Fruit fly (Drosophila melanogaster) ovary, adult (tissue): ENCODE measurements around the gene Tim17a1.

Experiments
- CG17801 ChIP-seq: fragments of 200-800 bp; optimal IDR thresholded peaks from 2 replicates; lab custom pipeline; 2019; ENCODE audit warnings: missing biosample characterization, mild to moderate bottlenecking, missing genetic modification characterization, moderate library complexity; ENCODE audit not compliant: partially characterized antibody

Tim17a1 gene

DNA sequence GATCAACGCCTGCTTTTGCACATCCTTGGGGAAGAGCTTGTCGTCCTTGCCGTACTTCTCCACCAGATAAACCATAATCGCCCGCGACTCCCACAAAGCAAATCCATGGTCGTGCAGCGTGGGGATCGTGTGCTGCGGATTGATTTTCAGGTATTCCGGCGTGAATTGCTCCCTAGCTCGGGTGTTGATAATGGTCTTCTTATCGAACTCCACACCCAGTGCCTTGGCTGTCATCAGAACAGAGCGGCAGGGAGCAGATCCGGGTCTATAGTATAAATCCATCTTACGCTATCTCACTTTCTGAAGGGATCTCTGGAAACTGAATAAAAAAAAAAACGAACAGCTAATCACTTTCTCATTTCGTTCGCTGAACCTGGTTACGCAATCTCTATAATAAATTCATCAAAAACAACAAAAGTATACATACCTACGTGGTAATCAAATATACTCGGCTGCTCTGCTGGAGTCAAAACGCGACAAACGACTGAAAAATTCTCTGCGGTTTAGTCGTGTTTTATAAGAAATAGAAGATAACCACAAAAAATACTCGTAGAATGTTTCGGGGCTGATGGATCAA, 872 bp upstream of the Tim17a1 start, which contains the start of gene GstD10:
GstD10 (minus strand) TSS at position 472 of the 577 bp plus-strand sequence.
- no peak for TF ChIP-seq CG17801 (GFP tag; lab: Kevin White, UChicago)

DNA sequence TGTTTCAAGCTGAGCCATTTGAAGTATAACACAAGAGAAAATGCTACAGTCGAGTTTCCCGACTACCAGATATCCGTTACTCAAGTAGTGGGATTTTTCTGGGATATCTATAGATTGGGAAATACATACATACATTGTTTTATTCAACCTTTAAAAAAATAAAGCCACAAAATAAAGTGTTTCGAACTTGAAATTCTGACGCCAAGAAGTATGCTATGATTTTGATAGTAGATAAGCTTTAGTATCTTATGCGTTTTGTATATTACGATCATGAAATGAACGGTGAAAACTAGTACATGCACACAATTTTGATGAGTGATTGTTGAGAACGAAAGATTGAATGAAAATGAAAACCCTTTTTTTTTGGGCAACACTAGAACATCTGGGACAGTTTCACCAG, 936 bp downstream of the Tim17a1 start:
- TF ChIP-seq CG17801 (GFP tag; lab: Kevin White, UChicago) = no peak

DNA sequence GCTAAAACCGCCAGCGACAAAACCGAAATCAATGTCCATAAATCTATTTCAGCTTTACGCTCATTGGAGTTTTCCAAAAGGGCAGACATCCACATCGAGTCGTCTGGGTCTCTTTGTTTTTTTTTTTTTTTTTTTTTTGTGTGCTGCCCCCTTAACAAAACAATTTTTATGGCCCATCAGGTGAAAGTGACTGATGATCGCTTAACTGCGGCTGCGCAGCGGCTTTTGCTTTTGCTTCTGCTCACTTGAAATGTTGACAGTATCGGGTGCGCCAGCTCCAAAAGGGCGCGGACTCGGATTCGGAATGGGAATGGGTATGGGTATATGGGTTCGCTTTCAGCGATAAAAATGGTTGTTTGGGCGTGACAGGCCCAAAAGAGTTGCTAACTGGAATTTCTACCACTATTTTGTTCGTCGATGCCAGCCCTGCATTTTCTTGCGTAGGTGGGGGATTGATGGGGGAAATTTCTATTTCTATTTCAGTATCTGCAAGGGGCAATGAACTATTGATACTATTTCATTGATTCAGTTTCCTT, 2.5 kb downstream of the Tim17a1 start:
- TF ChIP-seq CG17801 (GFP tag; lab: Kevin White, UChicago) = no peak

DNA sequence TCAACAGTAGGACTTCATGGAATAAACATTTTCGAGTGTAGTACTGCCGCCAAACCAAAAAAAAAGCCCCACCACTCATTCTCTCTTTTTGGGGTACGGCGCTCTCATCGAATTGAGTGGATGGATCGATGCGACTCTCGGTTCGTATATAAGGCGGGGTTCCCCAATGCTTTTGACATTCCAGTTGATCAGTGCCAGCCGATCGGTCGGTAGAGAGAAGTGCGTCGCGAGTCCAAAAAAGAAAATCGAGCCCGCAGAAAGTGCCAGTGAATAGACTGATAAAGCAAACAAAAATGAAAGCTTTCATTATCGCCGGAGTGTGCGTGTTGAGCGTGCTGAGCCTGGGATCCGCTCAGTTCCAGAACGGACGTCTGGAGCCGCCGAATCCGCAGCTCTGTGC, 4.6 kb downstream of the Tim17a1 start, which contains the start of gene CG4115:
CG4115 (plus strand) TSS at position 172 of the 400 bp plus-strand sequence.
- no peak for TF ChIP-seq CG17801 (GFP tag; lab: Kevin White, UChicago)

DNA sequence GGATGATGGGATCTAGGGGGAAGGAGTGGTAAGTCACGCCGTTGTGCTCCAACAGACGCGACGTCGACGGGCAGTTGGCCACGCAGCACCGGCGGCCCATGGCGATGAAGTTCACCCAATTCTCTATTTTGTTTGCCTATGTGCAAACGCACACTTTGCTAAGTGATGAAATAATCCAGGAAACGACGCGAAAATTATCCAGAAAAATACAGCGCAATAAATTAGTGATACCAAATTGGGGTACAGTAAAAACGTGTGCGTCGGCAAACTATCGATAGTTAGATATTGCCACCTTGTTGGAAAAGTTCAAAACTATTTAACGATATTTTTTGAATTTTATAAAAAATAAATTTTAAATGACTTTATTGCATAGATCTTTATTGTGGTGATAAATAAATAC, 8.4 kb downstream of the Tim17a1 start, which contains the start of gene MBD-R2:
MBD-R2 (minus strand) TSS at position 222 of the 400 bp plus-strand sequence.
- TF ChIP-seq CG17801 (GFP tag; lab: Kevin White, UChicago) = no peak

DNA sequence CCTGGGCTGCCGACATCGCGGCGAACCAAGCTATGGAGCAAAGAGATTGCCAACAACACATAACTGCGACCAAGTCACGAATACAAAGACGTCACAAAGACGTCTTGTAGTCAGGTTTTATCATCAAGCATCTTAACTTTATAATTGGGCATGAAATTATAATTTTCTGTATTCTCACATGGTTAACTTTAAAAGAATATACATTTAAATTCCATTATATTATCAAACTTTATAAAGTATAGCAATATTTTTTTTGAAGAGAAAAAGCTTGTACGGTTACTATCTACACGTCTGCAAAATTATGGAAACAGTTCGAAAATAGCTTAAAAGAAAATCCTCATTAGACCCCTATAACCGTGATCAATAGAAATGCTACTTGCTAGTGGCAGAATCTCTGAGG, 12.5 kb downstream of the Tim17a1 start, which contains the start of gene CG10041:
CG10041 (minus strand) TSS at position 101 of the 400 bp plus-strand sequence.
- no peak for TF ChIP-seq CG17801 (GFP tag; lab: Kevin White, UChicago)

DNA sequence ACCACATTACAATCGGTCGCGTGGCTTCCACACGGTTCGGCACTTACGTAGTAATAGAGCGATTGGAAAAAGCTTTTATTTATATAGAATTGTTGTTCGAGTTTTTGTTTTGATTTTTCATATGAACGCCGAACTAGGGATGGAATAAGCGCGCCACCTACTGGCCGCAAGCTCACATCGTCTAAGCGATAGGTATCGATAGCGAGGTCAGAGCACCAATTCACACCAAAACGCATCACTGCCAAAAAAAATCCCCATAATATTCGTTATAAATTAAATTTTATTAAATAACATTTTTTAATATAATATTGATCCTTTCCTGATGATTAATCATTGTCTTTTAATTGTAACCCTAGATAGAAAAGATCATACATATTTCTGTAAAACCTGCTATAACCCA, 14.0 kb downstream of the Tim17a1 start, which contains the start of gene CG10038:
CG10038 (minus strand) TSS at position 148 of the 400 bp plus-strand sequence.
- TF ChIP-seq CG17801 (GFP tag; lab: Kevin White, UChicago) = no peak

DNA sequence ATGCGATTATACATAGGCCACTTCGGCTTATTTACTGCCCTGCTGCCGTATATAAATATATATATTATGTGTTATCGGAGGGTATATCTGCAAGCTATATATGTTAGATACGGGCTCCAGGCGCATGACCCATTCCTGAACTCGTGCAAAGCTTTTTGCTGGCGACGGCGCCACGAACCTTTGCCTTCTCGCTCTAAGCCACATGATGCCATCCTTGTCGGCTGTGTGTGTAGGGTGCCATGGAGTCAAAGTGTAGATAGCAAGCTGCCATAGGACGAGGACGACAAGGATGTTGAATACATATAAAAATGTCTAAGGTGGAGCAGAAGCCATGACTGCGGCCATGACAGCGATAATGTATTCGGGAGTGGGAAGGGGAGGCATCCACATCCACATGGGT, 16.8 kb downstream of the Tim17a1 start:
- TF ChIP-seq CG17801 (GFP tag; lab: Kevin White, UChicago) = no peak

DNA sequence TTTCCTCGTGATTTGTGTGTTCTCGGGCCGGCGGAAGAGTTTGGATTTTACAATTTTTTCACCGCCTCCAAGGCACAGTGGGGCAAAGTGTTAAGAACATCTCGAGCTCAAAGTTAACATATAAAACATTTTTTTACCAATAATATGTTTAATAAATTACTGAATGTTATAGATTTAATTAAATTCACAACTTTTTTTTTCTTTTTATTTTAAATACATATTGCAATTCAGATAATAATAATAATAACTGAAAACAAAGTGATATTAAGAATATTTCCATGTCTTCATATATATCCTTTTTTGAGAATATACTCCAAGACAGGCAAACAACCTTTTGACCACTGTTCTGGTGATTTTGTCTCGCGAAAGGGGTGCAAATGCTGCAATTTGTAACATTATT, 18.5 kb downstream of the Tim17a1 start:
- TF ChIP-seq CG17801 (GFP tag; lab: Kevin White, UChicago) = no peak

DNA sequence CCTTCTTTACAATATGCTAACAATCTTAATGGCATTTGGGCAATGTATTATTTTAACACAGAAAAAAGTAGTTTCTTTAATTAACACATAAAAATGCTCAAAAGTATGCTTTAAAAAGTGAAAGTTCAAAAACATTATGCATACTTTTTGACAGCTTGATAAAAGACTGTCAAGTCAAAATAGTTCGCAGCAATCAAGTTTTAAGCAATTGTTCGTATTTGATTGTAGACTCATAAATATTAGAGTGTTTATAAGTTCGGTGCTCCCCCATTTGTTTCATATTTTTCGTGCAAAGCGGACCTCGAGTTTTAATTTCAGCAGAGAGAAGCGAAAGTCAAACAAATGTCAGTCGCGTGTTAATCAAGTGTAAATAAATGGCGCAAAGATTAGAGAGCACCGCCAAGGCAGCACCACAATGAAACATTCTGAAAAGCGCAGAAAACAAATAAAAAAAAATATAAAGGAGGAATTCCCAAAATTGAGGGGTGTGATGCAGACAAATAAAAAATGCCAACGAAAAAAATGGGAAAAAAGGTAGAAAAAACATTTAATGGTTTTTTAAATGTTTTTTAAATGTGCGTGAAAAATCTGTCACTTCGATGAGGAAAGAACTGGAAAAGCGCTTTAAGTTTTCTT, 19.4 kb downstream of the Tim17a1 start:
- no peak for TF ChIP-seq CG17801 (GFP tag; lab: Kevin White, UChicago)

DNA sequence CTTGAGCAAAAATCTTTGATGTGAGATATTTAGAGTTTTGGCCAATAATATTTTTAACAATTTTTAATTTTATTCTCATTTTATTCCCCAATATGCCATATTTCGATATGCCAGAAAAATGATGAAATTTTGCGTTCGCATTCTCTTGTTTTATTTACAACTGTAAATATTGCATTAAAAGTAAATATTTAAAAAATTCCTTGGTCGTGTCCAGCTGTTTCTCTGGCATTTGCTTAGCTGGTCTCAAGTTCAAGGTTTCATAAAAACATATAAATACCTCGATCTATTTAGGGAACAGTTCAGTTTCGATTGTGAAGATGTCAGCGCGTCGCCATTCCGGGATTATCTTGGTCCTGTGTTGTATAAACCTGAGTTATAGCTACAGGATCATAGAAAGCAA, 23.1 kb downstream of the Tim17a1 start, which contains the start of gene Sgsf:
Sgsf (plus strand) TSS at position 301 of the 400 bp plus-strand sequence.
- TF ChIP-seq CG17801 (GFP tag; lab: Kevin White, UChicago) = no peak

DNA sequence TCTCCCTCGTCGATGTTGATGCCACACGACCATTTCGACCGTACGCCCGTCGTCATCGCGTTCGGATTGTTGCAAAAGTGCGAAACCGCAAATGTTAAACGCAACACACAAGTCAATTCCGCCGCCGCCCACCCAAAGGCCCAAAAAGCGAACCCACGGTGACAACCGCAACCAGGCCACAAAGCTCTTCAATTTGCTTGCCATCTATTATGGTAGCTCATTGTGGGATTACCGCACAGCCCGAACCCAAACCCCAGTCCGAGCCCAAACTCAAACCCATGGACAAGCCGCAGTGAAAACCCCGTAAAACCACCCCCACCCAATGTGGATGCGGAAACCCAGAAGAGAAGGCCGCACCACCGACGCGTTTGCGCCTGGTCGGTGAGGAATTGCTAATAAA, 34.7 kb downstream of the Tim17a1 start:
- TF ChIP-seq CG17801 (GFP tag; lab: Kevin White, UChicago) = no peak

DNA sequence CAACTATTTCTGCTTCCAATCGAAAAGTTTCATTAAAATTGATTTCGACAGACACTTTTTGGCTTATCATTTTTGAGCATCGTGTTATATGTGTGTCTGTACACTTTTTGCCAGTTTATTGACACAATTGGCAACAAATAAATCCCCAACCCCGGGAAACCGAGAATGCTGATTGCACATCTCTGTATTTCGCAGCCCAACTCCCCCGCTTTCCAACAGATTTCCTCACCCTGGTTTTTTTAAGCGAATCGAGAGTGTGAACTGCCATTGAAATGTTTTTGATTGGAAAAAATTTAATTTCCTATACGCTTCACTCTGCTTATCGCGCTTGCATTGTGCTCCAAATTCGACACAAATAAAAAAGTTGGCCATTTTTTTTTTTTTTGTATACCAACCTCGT, 37.6 kb downstream of the Tim17a1 start:
- TF ChIP-seq CG17801 (GFP tag; lab: Kevin White, UChicago) = no peak

DNA sequence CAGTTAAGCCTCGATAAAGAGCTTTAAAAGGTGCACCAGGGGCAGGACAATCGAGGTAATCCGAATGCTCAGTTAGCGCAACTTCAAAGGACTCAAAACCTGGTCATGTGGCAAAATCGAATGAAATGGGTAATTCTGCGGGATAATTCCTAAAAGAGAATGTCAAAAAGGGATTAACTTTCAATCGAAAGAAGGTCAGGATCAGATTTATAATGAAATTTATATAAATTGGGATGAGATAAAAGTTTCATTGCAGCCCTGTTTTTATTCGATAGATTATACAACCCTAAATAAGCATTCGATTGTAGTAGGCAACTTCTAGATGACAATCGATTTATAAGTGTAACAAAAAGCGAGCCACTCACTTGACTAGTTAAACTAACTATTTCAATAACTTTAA, 41.3 kb downstream of the Tim17a1 start, which contains the start of gene CG10013:
CG10013 (plus strand) TSS at position 301 of the 400 bp plus-strand sequence.
- TF ChIP-seq CG17801 (GFP tag; lab: Kevin White, UChicago) = no peak

DNA sequence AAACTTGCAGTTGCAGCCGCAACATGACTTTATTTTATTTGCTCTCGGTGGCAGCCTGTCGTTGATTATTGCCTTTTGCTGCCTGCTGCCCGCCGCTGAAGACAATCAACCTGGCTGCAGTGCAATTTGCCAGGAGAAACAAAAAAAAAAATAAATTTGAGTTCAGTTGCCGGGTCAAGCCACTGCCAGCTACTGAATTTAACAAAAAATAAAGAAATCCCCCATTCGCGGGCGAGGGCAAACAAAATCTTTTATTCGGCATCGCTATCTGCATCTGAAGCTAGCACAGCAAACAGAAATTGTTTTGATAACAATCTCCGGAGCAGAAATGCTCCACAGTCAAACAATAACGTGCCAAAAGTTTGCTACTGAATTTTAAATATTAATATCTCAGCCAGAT, 47.2 kb downstream of the Tim17a1 start:
- TF ChIP-seq CG17801 (GFP tag; lab: Kevin White, UChicago) = no peak
